Fruit fly (Drosophila melanogaster): ENCODE measurements around the gene CG17271.
A peak's percentile ranks its signal among the peaks of the same experiment; 100 is the strongest.

Gene CG17271

dm6 chr3R:20821815-20822375 is at the start of gene CG17271, which contains the start of gene RpS20 (continued):
- peak; percentile 93 for TF ChIP-seq CG6689 (GFP tag; IDR thresholded peaks at IDR 0.05)
- TF ChIP-seq Ssrp (tag; optimal IDR thresholded peaks at IDR 0.05) = peak; percentile 83
- TF ChIP-seq CG3838 (GFP tag; optimal IDR thresholded peaks at IDR 0.05) = peak; percentile 56
- TF ChIP-seq CG18764 (GFP tag; optimal IDR thresholded peaks at IDR 0.05) = peak; percentile 87
- peak; percentile 85 for TF ChIP-seq CG7556 (GFP tag; optimal IDR thresholded peaks at IDR 0.05)
- TF ChIP-seq pros (GFP tag; optimal IDR thresholded peaks at IDR 0.05) = no peak
- TF ChIP-seq ATbp (GFP tag; optimal IDR thresholded peaks at IDR 0.05) = peak; percentile 45
- TF ChIP-seq Sox102F (GFP tag; optimal IDR thresholded peaks at IDR 0.05) = peak; percentile 89
- TF ChIP-seq CG3281 (GFP tag; optimal IDR thresholded peaks at IDR 0.05) = peak; percentile 89
- TF ChIP-seq cato (GFP tag; optimal IDR thresholded peaks at IDR 0.05; ENCODE audit: borderline replicate concordance) = peak; percentile 86
- peak; percentile 78 for TF ChIP-seq twi (tag; optimal IDR thresholded peaks at IDR 0.05)
- peak; percentile 95 for TF ChIP-seq CG9876 (GFP tag; optimal IDR thresholded peaks at IDR 0.05)
- peak; percentile 67 for TF ChIP-seq odd (GFP tag; optimal IDR thresholded peaks at IDR 0.05)
- TF ChIP-seq MTF-1 (GFP tag; optimal IDR thresholded peaks at IDR 0.05; ENCODE audit: borderline replicate concordance) = no peak
- peak; percentile 78 for TF ChIP-seq Sry-δ (GFP tag; optimal IDR thresholded peaks at IDR 0.05)
- no peak for TF ChIP-seq vnd (GFP tag; IDR thresholded peaks at IDR 0.05; ENCODE audit: partially characterized antibody)
- TF ChIP-seq dysf (GFP tag; IDR thresholded peaks at IDR 0.05) = peak; percentile 89
- TF ChIP-seq h (optimal IDR thresholded peaks at IDR 0.05) = no peak
- TF ChIP-seq CG10979 (tag; optimal IDR thresholded peaks at IDR 0.05) = peak; percentile 86
- TF ChIP-seq eyg (GFP tag; optimal IDR thresholded peaks at IDR 0.05) = peak; percentile 93
- no peak for TF ChIP-seq br (optimal IDR thresholded peaks at IDR 0.05)
- TF ChIP-seq fd102C (GFP tag; optimal IDR thresholded peaks at IDR 0.05) = peak; percentile 73
- TF ChIP-seq Hr51 (GFP tag; optimal IDR thresholded peaks at IDR 0.05) = peak; percentile 85 to 92
- no peak for TF ChIP-seq HLH4C (GFP tag; IDR thresholded peaks at IDR 0.05; ENCODE audit: partially characterized antibody)
- peak; percentile 80 for TF ChIP-seq slou (GFP tag; optimal IDR thresholded peaks at IDR 0.05)
- peak; percentile 84 for TF ChIP-seq CG6765 (GFP tag; optimal IDR thresholded peaks at IDR 0.05)
- peak; percentile 95 for TF ChIP-seq Hsf (GFP tag; optimal IDR thresholded peaks at IDR 0.05)
- TF ChIP-seq knrl (GFP tag; IDR thresholded peaks at IDR 0.05; ENCODE audit: partially characterized antibody) = peak; percentile 58; the same call in 1 of the 3 replicates
- TF ChIP-seq CG14710 (tag; optimal IDR thresholded peaks at IDR 0.05) = peak; percentile 96
- peak; percentile 87 for TF ChIP-seq CG31441 (GFP tag; IDR thresholded peaks at IDR 0.05)
- peak; percentile 91 for TF ChIP-seq so (GFP tag; IDR thresholded peaks at IDR 0.05)
- peak; percentile 62 for TF ChIP-seq CG2199 (GFP tag; IDR thresholded peaks at IDR 0.05)
- peak; percentile 88 for TF ChIP-seq NK7.1 (GFP tag; optimal IDR thresholded peaks at IDR 0.05)
- peak; percentile 97 for TF ChIP-seq pzg (GFP tag; optimal IDR thresholded peaks at IDR 0.05)
- TF ChIP-seq CG32767 (GFP tag; IDR thresholded peaks at IDR 0.05) = peak; percentile 83
- peak; percentile 94 for TF ChIP-seq lab (GFP tag; optimal IDR thresholded peaks at IDR 0.05)
- TF ChIP-seq en (GFP tag; optimal IDR thresholded peaks at IDR 0.05) = peak; percentile 90
- TF ChIP-seq Jarid2 (GFP tag; optimal IDR thresholded peaks at IDR 0.05) = peak; percentile 66
- TF ChIP-seq cwo (GFP tag; optimal IDR thresholded peaks at IDR 0.05) = peak; percentile 78
- peak; percentile 67 for TF ChIP-seq CG2875 (GFP tag; optimal IDR thresholded peaks at IDR 0.05)
- no peak for TF ChIP-seq CG15479 (GFP tag; optimal IDR thresholded peaks at IDR 0.05)
- peak; percentile 100 for TF ChIP-seq CG15601 (tag; optimal IDR thresholded peaks at IDR 0.05)
- TF ChIP-seq CG5953 (GFP tag; IDR thresholded peaks at IDR 0.05) = peak; percentile 13; the same call in 1 of the 2 replicates
- TF ChIP-seq lmd (GFP tag; IDR thresholded peaks at IDR 0.05) = peak; percentile 89
- peak; percentile 94 for TF ChIP-seq bab2 (GFP tag; optimal IDR thresholded peaks at IDR 0.05)
- peak; percentile 68 for TF ChIP-seq CG11723 (GFP tag; optimal IDR thresholded peaks at IDR 0.05)
- TF ChIP-seq PHDP (tag; optimal IDR thresholded peaks at IDR 0.05) = peak; percentile 88
- 0 out of 2 replicates have a peak, but pooled peaks have one; percentile 54 for TF ChIP-seq Dip2 (GFP tag; IDR thresholded peaks at IDR 0.05)
- no peak for TF ChIP-seq Doc3 (GFP tag; IDR thresholded peaks at IDR 0.05; ENCODE audit: partially characterized antibody)
